Worm (Caenorhabditis elegans): ENCODE data around the gene pho-11.

Gene pho-11

DNA sequence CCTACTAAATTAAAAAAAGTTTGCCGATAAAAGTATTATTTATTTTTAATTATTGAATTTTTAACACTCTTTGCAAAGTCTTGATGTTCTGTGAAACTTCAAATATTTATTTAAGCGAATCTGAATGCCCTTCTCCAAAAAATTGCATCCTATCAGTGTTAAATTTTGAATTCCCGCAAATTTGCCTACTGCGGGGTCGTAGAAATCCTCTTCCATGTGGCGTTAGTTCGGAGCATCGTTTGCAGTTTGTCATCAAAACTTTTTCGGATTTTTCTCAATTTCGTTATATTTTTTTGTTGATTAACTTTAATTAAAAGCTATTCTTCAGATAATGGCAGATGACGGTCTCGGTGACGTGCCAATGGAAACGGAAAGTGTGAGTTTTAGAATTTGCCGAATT, 8.8 kb downstream of the pho-11 start, which contains the start of gene ufd-3 (continued):
- TF ChIP-seq zfp-3 (GFP tag; conservative IDR thresholded peaks at IDR 0.05) (0 out of 2 replicates have a peak, but pooled peaks have one; percentile 52), Y105C5A.15 (GFP tag; IDR thresholded peaks at IDR 0.05) (no peak), unc-130 (GFP tag; optimal IDR thresholded peaks at IDR 0.05) (peak; percentile 91), nhr-11 (tag; optimal IDR thresholded peaks at IDR 0.05) (peak; percentile 82), skn-1 (tag; optimal IDR thresholded peaks at IDR 0.05) (no peak), F37D6.2 (tag; optimal IDR thresholded peaks at IDR 0.05) (peak; percentile 55), dve-1 (tag; optimal IDR thresholded peaks at IDR 0.05; ENCODE audit: insufficient read depth) (peak; percentile 70), R02D3.7 (tag; optimal IDR thresholded peaks at IDR 0.05) (no peak), egl-27 (tag; optimal IDR thresholded peaks at IDR 0.05) (no peak), mdl-1 (tag; optimal IDR thresholded peaks at IDR 0.05) (peak in 1 of 2 experiments; percentile 24), madf-9 (GFP tag; conservative IDR thresholded peaks at IDR 0.05) (peak; percentile 61; the same call in 1 of the 2 replicates), fkh-10 (GFP tag; optimal IDR thresholded peaks at IDR 0.05) (peak; percentile 51), mxl-3 (GFP tag; optimal IDR thresholded peaks at IDR 0.05) (peak; percentile 61), pha-4 (GFP tag; IDR thresholded peaks at IDR 0.05) (peak; percentile 46; the same call in 1 of the 2 replicates), pha-4 (tag; optimal IDR thresholded peaks at IDR 0.05) (peak; percentile 59), daf-8 (GFP tag; IDR thresholded peaks at IDR 0.05) (no peak), ceh-28 (tag; optimal IDR thresholded peaks at IDR 0.05) (no peak), F49E8.2 (tag; optimal IDR thresholded peaks at IDR 0.05; ENCODE audit: borderline replicate concordance) (peak; percentile 63), lin-38 (GFP tag; IDR thresholded peaks at IDR 0.05) (peak; percentile 76), duxl-1 (tag; optimal IDR thresholded peaks at IDR 0.05; ENCODE audit: poor library complexity) (peak; percentile 6), ctbp-1 (GFP tag; IDR thresholded peaks at IDR 0.05) (0 out of 2 replicates have a peak, but pooled peaks have one; percentile 31), nhr-237 (tag; optimal IDR thresholded peaks at IDR 0.05) (no peak), mes-2 (tag; optimal IDR thresholded peaks at IDR 0.05; ENCODE audit: poor library complexity, severe bottlenecking) (peak; percentile 99), F10B5.3 (tag; optimal IDR thresholded peaks at IDR 0.05) (no peak), daf-12 (tag; optimal IDR thresholded peaks at IDR 0.05) (no peak), ZK546.5 (tag; optimal IDR thresholded peaks at IDR 0.05) (no peak), lin-15B (tag; optimal IDR thresholded peaks at IDR 0.05) (peak; percentile 5), pqm-1 (tag; optimal IDR thresholded peaks at IDR 0.05) (no peak), nhr-77 (tag; optimal IDR thresholded peaks at IDR 0.05) (peak; percentile 19), set-16 (GFP tag; IDR thresholded peaks at IDR 0.05) (no peak), lir-3 (tag; optimal IDR thresholded peaks at IDR 0.05) (no peak), lsy-2 (tag; optimal IDR thresholded peaks at IDR 0.05) (peak; percentile 38 to 92), snpc-1.2 (GFP tag; IDR thresholded peaks at IDR 0.05) (no peak), arid-1 (GFP tag; conservative IDR thresholded peaks at IDR 0.05) (0 out of 2 replicates have a peak, but pooled peaks have one; percentile 15), dmd-6 (GFP tag; IDR thresholded peaks at IDR 0.05) (peak; percentile 63), nhr-102 (tag; optimal IDR thresholded peaks at IDR 0.05) (peak; percentile 46), dpl-1 (GFP tag; optimal IDR thresholded peaks at IDR 0.05) (peak; percentile 98), rbr-2 (tag; optimal IDR thresholded peaks at IDR 0.05) (peak; percentile 66), Y48G9A.11 (GFP tag; IDR thresholded peaks at IDR 0.05) (peak; percentile 96), spr-1 (tag; optimal IDR thresholded peaks at IDR 0.05) (no peak), ama-1 (optimal IDR thresholded peaks at IDR 0.05) (peak; percentile 63), madf-5 (GFP tag; IDR thresholded peaks at IDR 0.05) (peak in 1 of 2 experiments; percentile 14; a peak in 1 of 4 replicates), lin-1 (GFP tag; IDR thresholded peaks at IDR 0.05) (no peak), ceh-44 (GFP tag; IDR thresholded peaks at IDR 0.05) (peak; percentile 22; the same call in 1 of the 2 replicates), tra-1 (GFP tag; IDR thresholded peaks at IDR 0.05) (no peak; the same call in 1 of the 2 replicates), nhr-28 (tag; optimal IDR thresholded peaks at IDR 0.05) (peak; percentile 51), aha-1 (tag) (peak; percentile 98), zfp-2 (tag; optimal IDR thresholded peaks at IDR 0.05) (no peak), lin-29 (GFP tag; IDR thresholded peaks at IDR 0.05) (no peak)

All from whole organism, L4 larva.